Fruit fly (Drosophila melanogaster) whole organism, embryonic: ENCODE data around the gene Pgm1.

ENCODE experiments used
- Adf1 ChIP-seq: fragments of 200-800 bp; sonication (Bioruptor generic); IDR thresholded peaks from 2 replicates; pipeline ENCODE4 v1.3.6; 2022; ENCODE audit warnings: missing biosample characterization, missing genetic modification characterization
- Blimp-1 ChIP-seq: fragments of 200-800 bp; sonication (Bioruptor generic); optimal IDR thresholded peaks from 3 replicates; lab custom pipeline; 2018; ENCODE audit warnings: missing biosample characterization, missing genetic modification characterization, mild to moderate bottlenecking, moderate library complexity, missing genetic modification reagents
- CG10267 ChIP-seq: fragments of 200-800 bp; sonication (Bioruptor generic); optimal IDR thresholded peaks from 2 replicates; lab custom pipeline; 2018; ENCODE audit warnings: missing biosample characterization, mild to moderate bottlenecking, missing genetic modification characterization, moderate library complexity
- CG10274 ChIP-seq: fragments of 200-800 bp; sonication (Bioruptor generic); optimal IDR thresholded peaks from 3 replicates; lab custom pipeline; 2017; ENCODE audit warnings: missing biosample characterization, mild to moderate bottlenecking, missing genetic modification characterization
- CG10431 ChIP-seq: fragments of 200-800 bp; sonication (Bioruptor generic); optimal IDR thresholded peaks from 3 replicates; lab custom pipeline; 2018; ENCODE audit warnings: missing biosample characterization, mild to moderate bottlenecking, missing genetic modification characterization
- CG11504 ChIP-seq: fragments of 200-800 bp; sonication (Bioruptor generic); optimal IDR thresholded peaks from 3 replicates; lab custom pipeline; 2019; ENCODE audit warnings: missing biosample characterization, mild to moderate bottlenecking, missing genetic modification characterization, moderate library complexity
- CG12219 ChIP-seq: fragments of 200-800 bp; sonication (Bioruptor generic); optimal IDR thresholded peaks from 3 replicates; lab custom pipeline; 2018; ENCODE audit warnings: missing biosample characterization, mild to moderate bottlenecking, missing genetic modification characterization
- CG12659 ChIP-seq: fragments of 200-800 bp; sonication (Bioruptor generic); optimal IDR thresholded peaks from 3 replicates; lab custom pipeline; 2017; ENCODE audit warnings: mild to moderate bottlenecking, missing biosample characterization, missing genetic modification reagents, missing genetic modification characterization
- CG12769 ChIP-seq: fragments of 200-800 bp; sonication (Bioruptor generic); optimal IDR thresholded peaks from 2 replicates; lab custom pipeline; 2019; ENCODE audit warnings: missing biosample characterization, mild to moderate bottlenecking, missing genetic modification characterization, moderate library complexity
- CG15073 ChIP-seq: fragments of 200-800 bp; sonication (Bioruptor generic); optimal IDR thresholded peaks from 2 replicates; lab custom pipeline; 2016; ENCODE audit warnings: missing biosample characterization, missing genetic modification characterization
- CG15269 ChIP-seq: fragments of 200-800 bp; sonication (Bioruptor generic); optimal IDR thresholded peaks from 2 replicates; lab custom pipeline; 2018; ENCODE audit warnings: missing biosample characterization, mild to moderate bottlenecking, missing genetic modification characterization, moderate library complexity
- CG16863 ChIP-seq: fragments of 200-800 bp; sonication (Bioruptor generic); optimal IDR thresholded peaks from 3 replicates; lab custom pipeline; 2016; ENCODE audit warnings: missing biosample characterization, missing genetic modification characterization
- CG34376 ChIP-seq: fragments of 200-800 bp; sonication (Bioruptor generic); optimal IDR thresholded peaks from 2 replicates; lab custom pipeline; 2018; ENCODE audit warnings: missing biosample characterization, mild to moderate bottlenecking, missing genetic modification characterization
- CG3726 ChIP-seq: fragments of 200-800 bp; sonication (Bioruptor generic); IDR thresholded peaks from 3 replicates; pipeline ENCODE4, ENCODE4 v1.3.6; 2022; ENCODE audit warnings: missing biosample characterization, missing genetic modification characterization
- CG6813 ChIP-seq: fragments of 200-800 bp; sonication (Bioruptor generic); optimal IDR thresholded peaks from 2 replicates; lab custom pipeline; 2017; ENCODE audit warnings: missing biosample characterization, missing genetic modification characterization, mild to moderate bottlenecking, moderate library complexity, missing genetic modification reagents
- CG7271 ChIP-seq: fragments of 200-800 bp; sonication (Bioruptor generic); optimal IDR thresholded peaks from 2 replicates; lab custom pipeline; 2018; ENCODE audit warnings: missing biosample characterization, mild to moderate bottlenecking, missing genetic modification characterization, moderate library complexity
- CG8290 ChIP-seq, 3 experiments: fragments of 200-800 bp; sonication (Bioruptor generic); optimal IDR thresholded peaks; 2 replicates each; lab custom pipeline; 2016 to 2019; ENCODE audit warnings: missing biosample characterization in 3 of 3, missing genetic modification characterization in 3 of 3, mild to moderate bottlenecking in 2 of 3, moderate library complexity in 1 of 3
- CG8359 ChIP-seq: fragments of 200-800 bp; sonication (Bioruptor generic); optimal IDR thresholded peaks from 2 replicates; lab custom pipeline; 2017; ENCODE audit warnings: missing biosample characterization, mild to moderate bottlenecking, missing genetic modification characterization, borderline replicate concordance
- CG9215 ChIP-seq: fragments of 200-800 bp; sonication (Bioruptor generic); IDR thresholded peaks from 2 replicates; pipeline ENCODE4 v1.3.6; 2022; ENCODE audit warnings: missing biosample characterization, missing genetic modification characterization
- CG9727 ChIP-seq: fragments of 200-800 bp; sonication (Bioruptor generic); optimal IDR thresholded peaks from 3 replicates; lab custom pipeline; 2017; ENCODE audit warnings: missing biosample characterization, mild to moderate bottlenecking, missing genetic modification characterization
- CTCF ChIP-seq: fragments of 200-800 bp; sonication (Bioruptor generic); optimal IDR thresholded peaks from 2 replicates; lab custom pipeline; 2017; ENCODE audit warnings: missing biosample characterization, mild to moderate bottlenecking, missing genetic modification characterization, moderate library complexity
- CrebB ChIP-seq: fragments of 200-800 bp; sonication (Bioruptor generic); optimal IDR thresholded peaks from 3 replicates; lab custom pipeline; 2018; ENCODE audit warnings: missing biosample characterization, mild to moderate bottlenecking, missing genetic modification characterization
- E2f1 ChIP-seq: fragments of 200-800 bp; sonication (Bioruptor generic); IDR thresholded peaks from 2 replicates; pipeline ENCODE4 v1.3.6; 2022; ENCODE audit warnings: missing biosample characterization, missing genetic modification characterization
- H2.0 ChIP-seq: fragments of 200-800 bp; sonication (Bioruptor generic); IDR thresholded peaks from 2 replicates; pipeline ENCODE4 v1.3.6; 2022; ENCODE audit warnings: missing biosample characterization, missing genetic modification characterization
- Hey ChIP-seq: fragments of 200-800 bp; sonication (Bioruptor generic); optimal IDR thresholded peaks from 3 replicates; lab custom pipeline; 2018; ENCODE audit warnings: missing biosample characterization, mild to moderate bottlenecking, missing genetic modification characterization
- Lpt ChIP-seq: fragments of >200 bp; optimal IDR thresholded peaks from 2 replicates; lab custom pipeline; 2018; ENCODE audit warnings: missing biosample characterization, missing genetic modification characterization
- Opbp ChIP-seq: fragments of 200-800 bp; sonication (Bioruptor generic); IDR thresholded peaks from 3 replicates; pipeline ENCODE4 v1.3.6; 2022; ENCODE audit warnings: missing biosample characterization, missing genetic modification characterization; ENCODE audit not compliant: partially characterized antibody
- Side ChIP-seq: fragments of 200-800 bp; sonication (Bioruptor generic); optimal IDR thresholded peaks from 2 replicates; lab custom pipeline; 2016; ENCODE audit warnings: missing biosample characterization, missing genetic modification characterization
- Ssrp ChIP-seq: fragments of 200-800 bp; sonication (Bioruptor generic); optimal IDR thresholded peaks from 2 replicates; lab custom pipeline; 2018; ENCODE audit warnings: missing biosample characterization, mild to moderate bottlenecking, missing genetic modification characterization, moderate library complexity
- abd-A ChIP-seq: fragments of 200-800 bp; sonication (Bioruptor generic); optimal IDR thresholded peaks from 3 replicates; lab custom pipeline; 2019; ENCODE audit warnings: missing biosample characterization, mild to moderate bottlenecking, missing genetic modification characterization, moderate library complexity
- bab2 ChIP-seq: fragments of 200-800 bp; sonication (Bioruptor generic); optimal IDR thresholded peaks from 2 replicates; lab custom pipeline; 2016; ENCODE audit warnings: missing biosample characterization, missing genetic modification characterization
- bigmax ChIP-seq: fragments of 200-800 bp; sonication (Bioruptor generic); optimal IDR thresholded peaks from 2 replicates; lab custom pipeline; 2018; ENCODE audit warnings: missing biosample characterization, mild to moderate bottlenecking, missing genetic modification characterization
- crol ChIP-seq: fragments of 200-800 bp; sonication (Bioruptor generic); IDR thresholded peaks from 2 replicates; pipeline ENCODE4 v1.3.6; 2022; ENCODE audit warnings: missing biosample characterization, missing genetic modification characterization
- cwo ChIP-seq: fragments of 200-800 bp; sonication (Bioruptor generic); optimal IDR thresholded peaks from 3 replicates; lab custom pipeline; 2017; ENCODE audit warnings: missing biosample characterization, missing genetic modification characterization, mild to moderate bottlenecking, moderate library complexity, missing genetic modification reagents
- grn ChIP-seq: fragments of 200-800 bp; sonication (Bioruptor generic); optimal IDR thresholded peaks from 3 replicates; lab custom pipeline; 2017; ENCODE audit warnings: missing biosample characterization, missing genetic modification characterization
- ham ChIP-seq: fragments of 200-800 bp; sonication (Bioruptor generic); IDR thresholded peaks from 2 replicates; pipeline ENCODE4 v1.3.6; 2022; ENCODE audit warnings: missing biosample characterization, missing genetic modification characterization
- hbn ChIP-seq: fragments of 200-800 bp; sonication (Bioruptor generic); IDR thresholded peaks from 2 replicates; pipeline ENCODE4 v1.3.6; 2022; ENCODE audit warnings: missing biosample characterization, missing genetic modification characterization; ENCODE audit not compliant: partially characterized antibody
- jumu ChIP-seq: fragments of 200-800 bp; sonication (Bioruptor generic); optimal IDR thresholded peaks from 3 replicates; lab custom pipeline; 2016; ENCODE audit warnings: missing biosample characterization, missing genetic modification characterization
- kah ChIP-seq: fragments of 200-800 bp; sonication (Bioruptor generic); optimal IDR thresholded peaks from 2 replicates; lab custom pipeline; 2018; ENCODE audit warnings: missing biosample characterization, mild to moderate bottlenecking, missing genetic modification characterization
- lab ChIP-seq: fragments of 200-800 bp; sonication (Bioruptor generic); optimal IDR thresholded peaks from 3 replicates; lab custom pipeline; 2017; ENCODE audit warnings: missing biosample characterization, missing genetic modification characterization, mild to moderate bottlenecking, moderate library complexity, missing genetic modification reagents
- oc ChIP-seq: fragments of 200-800 bp; sonication (Bioruptor generic); optimal IDR thresholded peaks from 2 replicates; lab custom pipeline; 2018; ENCODE audit warnings: missing biosample characterization, mild to moderate bottlenecking, missing genetic modification characterization, moderate library complexity
- peb ChIP-seq: fragments of 200-800 bp; sonication (Bioruptor generic); IDR thresholded peaks from 2 replicates; pipeline ENCODE4 v1.3.6; 2022; ENCODE audit warnings: missing biosample characterization, missing genetic modification characterization
- phol ChIP-seq: fragments of 200-800 bp; sonication (Bioruptor generic); optimal IDR thresholded peaks from 3 replicates; lab custom pipeline; 2018; ENCODE audit warnings: missing biosample characterization, mild to moderate bottlenecking, missing genetic modification characterization, moderate library complexity
- prd ChIP-seq, 3 experiments: fragments of >200 bp in 2 of 3; fragments of 200-800 bp in 1 of 3; sonication (Bioruptor generic) in 1 of 3; optimal IDR thresholded peaks in 2 of 3; IDR thresholded peaks in 1 of 3; 2 replicates in 2 of 3; 3 replicates in 1 of 3; pipeline versions ENCODE4 v1.3.6 to Lab custom; 2017 to 2022; ENCODE audit warnings: missing biosample characterization in 1 of 3, missing genetic modification characterization in 1 of 3
- sc ChIP-seq, 3 experiments: fragments of >200 bp in 2 of 3; fragments of 200-800 bp in 1 of 3; sonication (Bioruptor generic) in 1 of 3; optimal IDR thresholded peaks; 2 replicates in 2 of 3; 3 replicates in 1 of 3; lab custom pipeline; 2017; ENCODE audit warnings: mild to moderate bottlenecking in 1 of 3, missing biosample characterization in 1 of 3, missing genetic modification characterization in 1 of 3, missing genetic modification reagents in 1 of 3
- sug ChIP-seq: fragments of 200-800 bp; optimal IDR thresholded peaks from 2 replicates; lab custom pipeline; 2019; ENCODE audit warnings: missing biosample characterization, mild to moderate bottlenecking, missing genetic modification characterization, moderate library complexity
- zen2 ChIP-seq: fragments of 200-800 bp; sonication (Bioruptor generic); IDR thresholded peaks from 3 replicates; pipeline ENCODE4 v1.3.6; 2022; ENCODE audit warnings: missing biosample characterization, missing genetic modification characterization; ENCODE audit not compliant: partially characterized antibody

The Pgm1 gene

DNA sequence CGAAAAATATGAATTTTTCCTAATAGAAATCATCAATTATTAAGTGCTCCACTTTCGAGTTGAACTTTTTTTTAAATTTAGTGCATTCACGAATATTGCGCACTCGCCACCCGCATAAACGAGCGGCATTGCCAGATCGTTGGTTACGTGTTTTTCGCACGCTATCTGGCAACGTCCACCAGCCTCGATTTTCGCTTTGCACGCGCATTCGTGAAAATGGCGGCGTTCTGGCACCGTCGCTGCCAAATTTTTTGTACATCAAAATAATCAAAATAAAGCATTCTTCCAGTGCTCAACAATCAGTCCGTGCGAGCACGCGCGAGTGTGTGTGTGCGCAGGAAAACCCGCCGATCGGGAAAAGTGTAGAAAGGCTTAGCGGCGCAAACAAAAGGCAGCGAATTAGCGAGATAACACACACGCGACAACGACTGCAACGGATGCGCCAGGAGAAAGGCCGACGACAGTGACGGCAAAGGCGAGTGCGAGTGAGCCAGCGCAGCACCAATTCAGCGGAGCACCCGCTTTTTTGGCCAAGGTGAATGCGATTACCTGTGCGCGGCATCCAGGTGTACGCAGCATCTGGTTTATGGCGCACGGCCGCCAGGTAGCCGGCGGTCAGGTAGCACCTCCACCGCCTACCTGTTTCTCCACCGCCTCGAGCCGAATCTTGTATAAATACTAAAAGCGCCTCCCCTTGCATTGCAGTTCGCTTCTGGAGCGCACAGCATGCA lies 14.6 kb downstream of the Pgm1 start (continued):
- peak; percentile 40 for TF ChIP-seq CG8359 (GFP tag; lab: Kevin White, UChicago)
- no peak for TF ChIP-seq abd-A (tag; lab: Kevin White, UChicago)
- peak; percentile 84 for TF ChIP-seq sug (tag; lab: Kevin White, UChicago)
- peak; percentile 50 for TF ChIP-seq bigmax (GFP tag; lab: Kevin White, UChicago)
- TF ChIP-seq CG12769 (tag; lab: Kevin White, UChicago): no peak
- peak; percentile 75 for TF ChIP-seq Ssrp
- TF ChIP-seq Lpt (GFP tag; lab: Kevin White, UChicago): no peak
- TF ChIP-seq CG34376 (GFP tag; lab: Kevin White, UChicago): peak; percentile 88
- TF ChIP-seq CG8290 (GFP tag; optimal IDR thresholded peaks at IDR 0.05; lab: Kevin White, UChicago): peak; percentile 63
- no peak for TF ChIP-seq CG8290 (tag; optimal IDR thresholded peaks at IDR 0.05; lab: Kevin White, UChicago)
- no peak for TF ChIP-seq CG15269 (tag; lab: Kevin White, UChicago)
- peak; percentile 80 for TF ChIP-seq cwo (GFP tag; lab: Kevin White, UChicago)
- no peak for TF ChIP-seq CG11504
- TF ChIP-seq CG3726: no peak
- TF ChIP-seq CG6813 (GFP tag; lab: Kevin White, UChicago): peak; percentile 76
- peak; percentile 50; the same call in 1 of the 2 replicates for TF ChIP-seq peb (GFP tag; lab: Robert Waterston, UW)
- peak; percentile 89 for TF ChIP-seq bab2 (GFP tag; lab: Kevin White, UChicago)
- peak; percentile 75 for TF ChIP-seq E2f1
- no peak for TF ChIP-seq prd (optimal IDR thresholded peaks at IDR 0.05; lab: Kevin White, UChicago)
- peak; percentile 82 for TF ChIP-seq prd (GFP tag; IDR thresholded peaks at IDR 0.05; lab: Robert Waterston, UW)
- peak; percentile 81 for TF ChIP-seq CG16863
- no peak for TF ChIP-seq Hey (tag; lab: Kevin White, UChicago)
- TF ChIP-seq Opbp: peak; percentile 79; the same call in 2 of the 3 replicates
- TF ChIP-seq CG10274 (GFP tag; lab: Kevin White, UChicago): peak; percentile 30
- peak; percentile 98 for TF ChIP-seq CG12659 (GFP tag; lab: Kevin White, UChicago)
- no peak; the same call in 2 of the 3 replicates for TF ChIP-seq zen2 (GFP tag; lab: Robert Waterston, UW)
- TF ChIP-seq CG7271 (tag; lab: Kevin White, UChicago): no peak
- TF ChIP-seq phol (tag; lab: Kevin White, UChicago): peak; percentile 100
- TF ChIP-seq Adf1 (GFP tag; lab: Robert Waterston, UW): peak; percentile 68
- no peak for TF ChIP-seq sc (optimal IDR thresholded peaks at IDR 0.05; lab: Kevin White, UChicago)
- peak; percentile 0 for TF ChIP-seq sc (GFP tag; optimal IDR thresholded peaks at IDR 0.05; lab: Kevin White, UChicago)
- peak; percentile 48 for TF ChIP-seq CrebB
- no peak for TF ChIP-seq ham
- TF ChIP-seq CG15073 (GFP tag; lab: Kevin White, UChicago): peak; percentile 32
- TF ChIP-seq kah (GFP tag; lab: Kevin White, UChicago): peak; percentile 45
- TF ChIP-seq grn (GFP tag; lab: Kevin White, UChicago): no peak
- no peak for TF ChIP-seq Blimp-1 (GFP tag; lab: Kevin White, UChicago)
- TF ChIP-seq oc (tag; lab: Kevin White, UChicago): no peak
- no peak for TF ChIP-seq CTCF (GFP tag; lab: Kevin White, UChicago)
- TF ChIP-seq CG9727 (GFP tag; lab: Kevin White, UChicago): peak; percentile 89
- TF ChIP-seq CG10431: peak; percentile 48
- peak; percentile 67 for TF ChIP-seq H2.0 (GFP tag; lab: Robert Waterston, UW)
- peak; percentile 85 for TF ChIP-seq jumu (GFP tag; lab: Kevin White, UChicago)
- TF ChIP-seq crol (GFP tag; lab: Robert Waterston, UW): no peak
- no peak for TF ChIP-seq lab (GFP tag; lab: Kevin White, UChicago)
- TF ChIP-seq hbn: peak; percentile 34; the same call in 1 of the 2 replicates
- peak; percentile 61 for TF ChIP-seq CG12219 (GFP tag; lab: Kevin White, UChicago)
- TF ChIP-seq Side (GFP tag; lab: Kevin White, UChicago): peak; percentile 89
- TF ChIP-seq CG9215: no peak; the same call in 1 of the 2 replicates
- TF ChIP-seq CG10267: peak; percentile 82
